Fruit fly (Drosophila melanogaster) whole organism, pupa: Measurements from ENCODE around the gene CG12617.

Experiments
- CG10348 ChIP-seq: fragments of 200-800 bp; sonication (Bioruptor generic); IDR thresholded peaks from 2 replicates; pipeline ENCODE4 v1.3.6; 2022; ENCODE audit warnings: missing biosample characterization, missing genetic modification characterization
- CG12605 ChIP-seq: fragments of 200-800 bp; sonication (Bioruptor generic); IDR thresholded peaks from 2 replicates; pipeline ENCODE4 v1.3.6; 2022; ENCODE audit warnings: missing biosample characterization, missing genetic modification characterization
- CG13204 ChIP-seq: fragments of 200-800 bp; sonication (Bioruptor generic); optimal IDR thresholded peaks from 2 replicates; lab custom pipeline; 2018; ENCODE audit warnings: missing biosample characterization, mild to moderate bottlenecking, missing genetic modification characterization, moderate library complexity
- CG14655 ChIP-seq: fragments of 200-800 bp; sonication (Bioruptor generic); optimal IDR thresholded peaks from 3 replicates; lab custom pipeline; 2017; ENCODE audit warnings: mild to moderate bottlenecking, missing biosample characterization, missing genetic modification reagents, missing genetic modification characterization
- CG15710 ChIP-seq: fragments of 200-800 bp; sonication (Bioruptor generic); optimal IDR thresholded peaks from 2 replicates; lab custom pipeline; 2018; ENCODE audit warnings: missing biosample characterization, mild to moderate bottlenecking, missing genetic modification characterization, moderate library complexity
- CG17806 ChIP-seq: fragments of 200-800 bp; sonication (Bioruptor generic); optimal IDR thresholded peaks from 2 replicates; lab custom pipeline; 2018; ENCODE audit warnings: missing biosample characterization, mild to moderate bottlenecking, missing genetic modification characterization, moderate library complexity
- CG32121 ChIP-seq: fragments of 200-800 bp; sonication (Bioruptor generic); IDR thresholded peaks from 2 replicates; pipeline ENCODE4 v1.3.6; 2022; ENCODE audit warnings: missing biosample characterization, missing genetic modification characterization
- CG34367 ChIP-seq: fragments of 200-800 bp; sonication (Bioruptor generic); optimal IDR thresholded peaks from 2 replicates; lab custom pipeline; 2018; ENCODE audit warnings: missing biosample characterization, mild to moderate bottlenecking, missing genetic modification characterization
- CG4496 ChIP-seq: fragments of 200-800 bp; sonication (Bioruptor generic); IDR thresholded peaks from 3 replicates; pipeline ENCODE4 v1.3.6; 2022; ENCODE audit warnings: missing biosample characterization, missing genetic modification characterization
- CG8159 ChIP-seq: fragments of 200-800 bp; sonication (Bioruptor generic); optimal IDR thresholded peaks from 3 replicates; lab custom pipeline; 2018; ENCODE audit warnings: missing biosample characterization, mild to moderate bottlenecking, missing genetic modification characterization, moderate library complexity
- CG8301 ChIP-seq: fragments of 200-800 bp; sonication (Bioruptor generic); optimal IDR thresholded peaks from 2 replicates; lab custom pipeline; 2018; ENCODE audit warnings: missing biosample characterization, mild to moderate bottlenecking, missing genetic modification characterization
- CG9948 ChIP-seq: fragments of 200-800 bp; sonication (Bioruptor generic); optimal IDR thresholded peaks from 2 replicates; lab custom pipeline; 2018; ENCODE audit warnings: missing biosample characterization, mild to moderate bottlenecking, missing genetic modification characterization, moderate library complexity
- D1 ChIP-seq: fragments of 200-800 bp; sonication (Bioruptor generic); optimal IDR thresholded peaks from 2 replicates; lab custom pipeline; 2018; ENCODE audit warnings: missing biosample characterization, mild to moderate bottlenecking, missing genetic modification characterization, moderate library complexity
- EcR ChIP-seq: fragments of 200-800 bp; sonication (Bioruptor generic); optimal IDR thresholded peaks from 3 replicates; lab custom pipeline; 2019; ENCODE audit warnings: missing biosample characterization, missing genetic modification characterization, mild to moderate bottlenecking, moderate library complexity, missing genetic modification reagents
- Ets98B ChIP-seq: fragments of 200-800 bp; sonication (Bioruptor generic); IDR thresholded peaks from 2 replicates; pipeline ENCODE4 v1.3.6; 2022; ENCODE audit warnings: missing biosample characterization, missing genetic modification characterization
- Pif1A ChIP-seq: fragments of 200-800 bp; sonication (Bioruptor generic); optimal IDR thresholded peaks from 3 replicates; lab custom pipeline; 2016; ENCODE audit warnings: missing biosample characterization, missing genetic modification characterization
- Pif1B ChIP-seq: fragments of 200-800 bp; sonication (Bioruptor generic); optimal IDR thresholded peaks from 3 replicates; lab custom pipeline; 2016; ENCODE audit warnings: missing biosample characterization, missing genetic modification characterization
- Snoo ChIP-seq: fragments of 200-800 bp; sonication (Bioruptor generic); optimal IDR thresholded peaks from 3 replicates; lab custom pipeline; 2017; ENCODE audit warnings: missing biosample characterization, mild to moderate bottlenecking, missing genetic modification characterization, inconsistent platforms
- fd96Ca ChIP-seq: fragments of 200-800 bp; sonication (Bioruptor generic); IDR thresholded peaks from 3 replicates; pipeline ENCODE4 v1.3.6; 2022; ENCODE audit warnings: missing biosample characterization, missing genetic modification characterization
- gl ChIP-seq: fragments of 200-800 bp; sonication (Bioruptor generic); optimal IDR thresholded peaks from 2 replicates; lab custom pipeline; 2018; ENCODE audit warnings: missing biosample characterization, mild to moderate bottlenecking, missing genetic modification characterization
- rn ChIP-seq: fragments of 200-800 bp; sonication (Bioruptor generic); IDR thresholded peaks from 2 replicates; pipeline ENCODE4 v1.3.6; 2022; ENCODE audit warnings: missing biosample characterization, missing genetic modification characterization

Gene CG12617

dm6 chr2L:20337800-20338199, 43.3 kb downstream of the CG12617 start:
- TF ChIP-seq CG17806 (tag; lab: Kevin White, UChicago) (no peak), CG9948 (tag; lab: Kevin White, UChicago) (no peak), Snoo (tag; lab: Kevin White, UChicago) (no peak), rn (GFP tag; lab: Robert Waterston, UW) (no peak), D1 (tag; lab: Kevin White, UChicago) (no peak), CG14655 (GFP tag; lab: Kevin White, UChicago) (no peak), CG15710 (tag; lab: Kevin White, UChicago) (no peak), CG34367 (tag; lab: Kevin White, UChicago) (no peak), Ets98B (GFP tag; lab: Robert Waterston, UW) (no peak), fd96Ca (GFP tag; lab: Robert Waterston, UW) (no peak), CG32121 (GFP tag; lab: Robert Waterston, UW) (no peak), Pif1A (no peak), CG10348 (GFP tag; lab: Robert Waterston, UW) (no peak)

DNA sequence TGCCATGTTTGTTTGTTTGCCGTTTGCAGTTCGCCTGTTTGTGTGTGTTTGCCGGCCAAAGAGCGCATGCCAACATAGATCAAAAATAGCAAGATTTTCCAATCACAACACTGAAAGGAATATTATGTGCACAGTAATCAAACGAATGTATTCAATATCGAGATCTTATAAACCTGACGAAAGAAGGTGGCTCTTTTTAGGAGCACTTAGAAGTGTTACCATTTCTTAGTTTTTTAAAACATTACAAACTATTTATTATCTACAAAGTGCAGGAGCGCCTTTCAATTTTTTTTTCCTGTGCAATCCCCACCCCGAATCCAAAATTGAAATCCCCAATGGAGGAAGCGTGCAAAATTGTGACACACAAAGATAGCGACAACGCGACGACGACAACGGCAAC, 46.1 kb downstream of the CG12617 start:
- peak; percentile 92 for TF ChIP-seq CG4496
- TF ChIP-seq CG14655 (GFP tag; lab: Kevin White, UChicago), result peak; percentile 88
- TF ChIP-seq CG15710 (tag; lab: Kevin White, UChicago), result no peak
- no peak for TF ChIP-seq D1 (tag; lab: Kevin White, UChicago)
- TF ChIP-seq CG32121 (GFP tag; lab: Robert Waterston, UW), result peak; percentile 83
- peak; percentile 37 for TF ChIP-seq Pif1B (GFP tag; lab: Kevin White, UChicago)
- TF ChIP-seq CG9948 (tag; lab: Kevin White, UChicago), result peak; percentile 43
- no peak for TF ChIP-seq Snoo (tag; lab: Kevin White, UChicago)
- peak; percentile 16 for TF ChIP-seq CG17806 (tag; lab: Kevin White, UChicago)
- no peak for TF ChIP-seq CG13204 (GFP tag; lab: Kevin White, UChicago)
- TF ChIP-seq CG34367 (tag; lab: Kevin White, UChicago), result no peak
- TF ChIP-seq Ets98B (GFP tag; lab: Robert Waterston, UW), result peak; percentile 91
- TF ChIP-seq fd96Ca (GFP tag; lab: Robert Waterston, UW), result peak; percentile 89
- TF ChIP-seq CG8159 (tag; lab: Kevin White, UChicago), result no peak
- no peak for TF ChIP-seq EcR (GFP tag; lab: Kevin White, UChicago)
- TF ChIP-seq gl, result no peak
- peak; percentile 69; the same call in 1 of the 2 replicates for TF ChIP-seq rn (GFP tag; lab: Robert Waterston, UW)
- TF ChIP-seq Pif1A, result peak; percentile 73
- peak; percentile 86 for TF ChIP-seq CG8301
- no peak; the same call in 1 of the 2 replicates for TF ChIP-seq CG10348 (GFP tag; lab: Robert Waterston, UW)
- TF ChIP-seq CG12605 (GFP tag; lab: Robert Waterston, UW), result peak; percentile 66

- TF ChIP-seq CG8301, result no peak
- no peak for TF ChIP-seq CG13204 (GFP tag; lab: Kevin White, UChicago)
- no peak for TF ChIP-seq D1 (tag; lab: Kevin White, UChicago)
- no peak for TF ChIP-seq CG10348 (GFP tag; lab: Robert Waterston, UW)
- TF ChIP-seq CG15710 (tag; lab: Kevin White, UChicago), result no peak
- TF ChIP-seq CG34367 (tag; lab: Kevin White, UChicago), result no peak
- no peak for TF ChIP-seq Pif1A
- TF ChIP-seq CG8159 (tag; lab: Kevin White, UChicago), result no peak
- no peak for TF ChIP-seq CG9948 (tag; lab: Kevin White, UChicago)
- TF ChIP-seq CG14655 (GFP tag; lab: Kevin White, UChicago), result no peak
- TF ChIP-seq CG32121 (GFP tag; lab: Robert Waterston, UW), result no peak
- no peak for TF ChIP-seq Snoo (tag; lab: Kevin White, UChicago)
- no peak for TF ChIP-seq Ets98B (GFP tag; lab: Robert Waterston, UW)
- TF ChIP-seq CG12605 (GFP tag; lab: Robert Waterston, UW), result no peak
- no peak for TF ChIP-seq gl
- no peak for TF ChIP-seq CG17806 (tag; lab: Kevin White, UChicago)
- no peak for TF ChIP-seq CG4496
- TF ChIP-seq fd96Ca (GFP tag; lab: Robert Waterston, UW), result no peak
- no peak for TF ChIP-seq EcR (GFP tag; lab: Kevin White, UChicago)
Measured at dm6 chr2L:20341211-20341998, 46.9 kb downstream of the CG12617 start.

dm6 chr2L:20341999-20342325, 47.5 kb downstream of the CG12617 start:
- TF ChIP-seq gl, result no peak
- TF ChIP-seq CG13204 (GFP tag; lab: Kevin White, UChicago), result no peak
- no peak for TF ChIP-seq Ets98B (GFP tag; lab: Robert Waterston, UW)
- TF ChIP-seq CG17806 (tag; lab: Kevin White, UChicago), result no peak
- TF ChIP-seq CG34367 (tag; lab: Kevin White, UChicago), result no peak
- no peak for TF ChIP-seq rn (GFP tag; lab: Robert Waterston, UW)
- no peak for TF ChIP-seq fd96Ca (GFP tag; lab: Robert Waterston, UW)
- TF ChIP-seq EcR (GFP tag; lab: Kevin White, UChicago), result no peak
- no peak for TF ChIP-seq Snoo (tag; lab: Kevin White, UChicago)
- TF ChIP-seq Pif1A, result no peak
- TF ChIP-seq CG8301, result no peak
- no peak for TF ChIP-seq CG12605 (GFP tag; lab: Robert Waterston, UW)
- no peak for TF ChIP-seq CG10348 (GFP tag; lab: Robert Waterston, UW)
- no peak for TF ChIP-seq Pif1B (GFP tag; lab: Kevin White, UChicago)
- TF ChIP-seq CG4496, result no peak
- TF ChIP-seq, all 21 proteins: peak for 0
